Worm (Caenorhabditis elegans): ENCODE data around the gene Y75B12B.13.
"Not testable (repeated sequence)": the region's sequence is repeated elsewhere in the genome, so short reads cannot be mapped to it uniquely, and the experiment has no call there.

DNA sequence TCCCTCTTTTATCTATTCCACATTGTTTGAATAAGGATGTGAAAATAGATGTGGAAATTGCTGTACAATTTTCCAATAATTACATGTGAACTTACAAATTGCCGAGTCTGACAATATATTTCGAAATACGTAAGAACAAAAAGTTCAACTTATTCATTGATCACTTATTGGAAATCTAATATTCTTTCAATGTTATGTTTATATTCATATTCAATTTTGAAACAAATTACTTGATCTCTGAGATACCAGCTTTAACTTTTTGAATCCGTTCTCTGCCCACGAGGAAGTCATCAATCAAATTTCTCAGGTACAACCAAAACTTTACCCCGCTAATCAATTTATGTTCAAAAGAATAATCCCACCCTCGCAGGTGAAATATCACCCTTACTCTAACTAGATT lies 21.4 kb upstream of the Y75B12B.13 start, which contains the start of gene sri-26:
- not testable (repeated sequence) for TF ChIP-seq flt-1 (GFP tag; IDR thresholded peaks at IDR 0.05); cog-1 (tag; optimal IDR thresholded peaks at IDR 0.05); med-1 (GFP tag; optimal IDR thresholded peaks at IDR 0.05; ENCODE audit: insufficient read depth); tab-1 (GFP tag; IDR thresholded peaks at IDR 0.05); T22C8.4 (GFP tag; IDR thresholded peaks at IDR 0.05); ref-1 (GFP tag; conservative IDR thresholded peaks at IDR 0.05); klf-2 (GFP tag; conservative IDR thresholded peaks at IDR 0.05)
